Worm (Caenorhabditis elegans) whole organism, L1 larva: ENCODE measurements around the gene srh-223.

Experiments
- ceh-90 ChIP-seq: sonication (generic microtip); optimal IDR thresholded peaks from 2 replicates; lab custom pipeline; 2016; ENCODE audit warnings: missing genetic modification characterization, missing compliant biosample characterization
- dpl-1 ChIP-seq, 3 experiments: fragments of 150-350 bp in 2 of 3; sonication (generic microtip) in 1 of 3; optimal IDR thresholded peaks; 2 replicates each; lab custom pipeline; 2014 to 2017; ENCODE audit warnings: missing biosample characterization in 3 of 3, missing genetic modification characterization in 3 of 3, missing genetic modification reagents in 3 of 3
- efl-1 ChIP-seq, 4 experiments: fragments of 150-350 bp; optimal IDR thresholded peaks in 3 of 4; peaks in 1 of 4; 1 replicate in 1 of 4; 2 replicates in 3 of 4; lab custom pipeline; 2014; ENCODE audit warnings: missing biosample characterization in 2 of 4, missing genetic modification characterization in 2 of 4, missing genetic modification reagents in 2 of 4
- fkh-10 ChIP-seq: sonication (generic microtip); optimal IDR thresholded peaks from 2 replicates; lab custom pipeline; 2017; ENCODE audit warnings: missing biosample characterization, missing genetic modification reagents, missing genetic modification characterization
- jun-1 ChIP-seq: fragments of 150-350 bp; optimal IDR thresholded peaks from 2 replicates; lab custom pipeline; 2014; ENCODE audit warnings: missing biosample characterization, missing genetic modification reagents, missing genetic modification characterization
- lir-3 ChIP-seq: sonication (generic microtip); optimal IDR thresholded peaks from 2 replicates; lab custom pipeline; 2016; ENCODE audit warnings: mild to moderate bottlenecking, missing genetic modification characterization, moderate library complexity, missing compliant biosample characterization; ENCODE audit not compliant: poor library complexity
- nhr-11 ChIP-seq: fragments of 150-350 bp; optimal IDR thresholded peaks from 2 replicates; lab custom pipeline; 2014; ENCODE audit warnings: missing biosample characterization, missing genetic modification characterization
- nhr-85 ChIP-seq: sonication (generic microtip); peaks from one replicate; lab custom pipeline; 2016; ENCODE audit warnings: missing genetic modification characterization, inconsistent platforms, missing compliant biosample characterization
- pqm-1 ChIP-seq: sonication (generic microtip); optimal IDR thresholded peaks from 3 replicates; lab custom pipeline; 2017; ENCODE audit warnings: missing biosample characterization, missing genetic modification characterization
- rnt-1 ChIP-seq: sonication (generic microtip); optimal IDR thresholded peaks from 2 replicates; lab custom pipeline; 2016; ENCODE audit warnings: mild to moderate bottlenecking, missing genetic modification characterization, moderate library complexity, missing compliant biosample characterization
- skn-1 ChIP-seq: fragments of 150-350 bp; optimal IDR thresholded peaks from 2 replicates; lab custom pipeline; 2014; ENCODE audit warnings: missing biosample characterization, missing genetic modification characterization
- unc-62 ChIP-seq: fragments of 150-350 bp; optimal IDR thresholded peaks from 2 replicates; lab custom pipeline; 2014; ENCODE audit warnings: missing biosample characterization, missing genetic modification reagents, missing genetic modification characterization
- ztf-11 ChIP-seq, 2 experiments: sonication (generic microtip); optimal IDR thresholded peaks; 2 replicates each; lab custom pipeline; 2016 to 2017; ENCODE audit warnings: missing genetic modification characterization in 2 of 2, missing biosample characterization in 1 of 2, missing compliant biosample characterization in 1 of 2

ce11 chrIV:4018692-4019387 lies 37.1 kb downstream of the srh-223 start:
- no peak for TF ChIP-seq unc-62 (GFP tag; lab: Kevin White, UChicago)
- no peak for TF ChIP-seq ztf-11 (tag; optimal IDR thresholded peaks at IDR 0.05; lab: Kevin White, UChicago)
- TF ChIP-seq fkh-10 = no peak
- no peak for TF ChIP-seq skn-1 (tag; lab: Kevin White, UChicago)
- no peak for TF ChIP-seq efl-1 (optimal IDR thresholded peaks at IDR 0.05; lab: Kevin White, UChicago)
- no peak for TF ChIP-seq efl-1 (GFP tag; optimal IDR thresholded peaks at IDR 0.05 in 1 of 2; lab: Kevin White, UChicago)
- no peak for TF ChIP-seq ceh-90 (tag; lab: Kevin White, UChicago)
- no peak for TF ChIP-seq lir-3
- TF ChIP-seq nhr-11 = no peak
- no peak for TF ChIP-seq dpl-1 (GFP tag; optimal IDR thresholded peaks at IDR 0.05; lab: Kevin White, UChicago)
- no peak for TF ChIP-seq jun-1 (tag; lab: Kevin White, UChicago)
- no peak for TF ChIP-seq rnt-1 (tag; lab: Kevin White, UChicago)
- no peak for TF ChIP-seq pqm-1
- peak; percentile 58 for TF ChIP-seq nhr-85 (tag; lab: Kevin White, UChicago)
